Worm (Caenorhabditis elegans) whole organism, L4/young adult: Measurements from ENCODE around the gene dib-1.

ENCODE experiments used
- W03F9.2 ChIP-seq: fragments of 150-350 bp; optimal IDR thresholded peaks from 2 replicates; lab custom pipeline; 2014; ENCODE audit warnings: missing biosample characterization, missing genetic modification characterization
- dao-5 ChIP-seq: sonication (generic microtip); optimal IDR thresholded peaks from 2 replicates; lab custom pipeline; 2016; ENCODE audit warnings: missing genotype, missing genetic modification characterization, moderate library complexity, missing compliant biosample characterization
- him-1 ChIP-seq: sonication (generic microtip); optimal IDR thresholded peaks from 2 replicates; lab custom pipeline; 2016; ENCODE audit warnings: missing genotype, missing genetic modification reagents, missing genetic modification characterization, missing compliant biosample characterization

ce11 chrIV:2931228-2931627 lies 40.5 kb downstream of the dib-1 start, which contains the start of gene samt-1:
- TF ChIP-seq him-1: no peak
- no peak for TF ChIP-seq W03F9.2
- no peak for TF ChIP-seq dao-5 (tag; lab: Kevin White, UChicago)
